Worm (Caenorhabditis elegans): ENCODE measurements around the gene T07A5.1.

T07A5.1 gene

ce11 chrIII:10300078-10300477 lies 5.9 kb downstream of the T07A5.1 start, which contains the start of gene vglu-3:
TSS of gene vglu-3 (plus strand) at chrIII:10300378.
- no peak for TF ChIP-seq unc-62 (GFP tag; optimal IDR thresholded peaks at IDR 0.05)
- no peak for TF ChIP-seq unc-120 (tag; optimal IDR thresholded peaks at IDR 0.05; ENCODE audit: poor library complexity, severe bottlenecking)
- no peak for TF ChIP-seq bed-3 (GFP tag; optimal IDR thresholded peaks at IDR 0.05)
- no peak for TF ChIP-seq blmp-1 (tag; optimal IDR thresholded peaks at IDR 0.05)
- no peak for TF ChIP-seq ham-2 (GFP tag; optimal IDR thresholded peaks at IDR 0.05)
- no peak for TF ChIP-seq snpc-4 (tag; optimal IDR thresholded peaks at IDR 0.05)
- no peak for TF ChIP-seq sptf-1 (tag; optimal IDR thresholded peaks at IDR 0.05)
- no peak for TF ChIP-seq unc-39 (tag; optimal IDR thresholded peaks at IDR 0.05)

ce11 chrIII:10296904-10297303 lies 9.1 kb downstream of the T07A5.1 start:
- TF ChIP-seq elt-1 (tag; optimal IDR thresholded peaks at IDR 0.05; ENCODE audit: borderline replicate concordance, insufficient read depth) (no peak), mls-2 (tag; optimal IDR thresholded peaks at IDR 0.05) (no peak), drap-1 (GFP tag; optimal IDR thresholded peaks at IDR 0.05) (no peak), nhr-28 (tag; optimal IDR thresholded peaks at IDR 0.05) (no peak), pha-4 (tag; optimal IDR thresholded peaks at IDR 0.05) (no peak)

- TF ChIP-seq ham-2 (GFP tag; optimal IDR thresholded peaks at IDR 0.05) (no peak), nhr-237 (tag; optimal IDR thresholded peaks at IDR 0.05) (no peak), sptf-1 (tag; optimal IDR thresholded peaks at IDR 0.05) (no peak), unc-39 (tag; optimal IDR thresholded peaks at IDR 0.05) (no peak), nhr-76 (tag; optimal IDR thresholded peaks at IDR 0.05) (no peak)
Measured at ce11 chrIII:10294837-10295236, 11.2 kb downstream of the T07A5.1 start, which contains the start of gene vglu-2. TSS of gene vglu-2 (plus strand) at chrIII:10295137.

- TF ChIP-seq drap-1 (GFP tag; optimal IDR thresholded peaks at IDR 0.05) = no peak
- no peak for TF ChIP-seq elt-1 (tag; optimal IDR thresholded peaks at IDR 0.05; ENCODE audit: borderline replicate concordance, insufficient read depth)
- no peak for TF ChIP-seq nhr-76 (tag; optimal IDR thresholded peaks at IDR 0.05)
- TF ChIP-seq ztf-11 (tag; optimal IDR thresholded peaks at IDR 0.05) = no peak
- no peak for TF ChIP-seq ceh-43 (GFP tag; optimal IDR thresholded peaks at IDR 0.05)
- no peak for TF ChIP-seq mls-2 (tag; optimal IDR thresholded peaks at IDR 0.05)
- TF ChIP-seq unc-62 (GFP tag; optimal IDR thresholded peaks at IDR 0.05) = no peak
Measured at ce11 chrIII:10293946-10294345, 12.1 kb downstream of the T07A5.1 start.

ce11 chrIII:10293362-10293761 lies 12.6 kb downstream of the T07A5.1 start:
- TF ChIP-seq elt-3 (tag; optimal IDR thresholded peaks at IDR 0.05) = no peak
- no peak for TF ChIP-seq nhr-2 (tag; optimal IDR thresholded peaks at IDR 0.05)
- TF ChIP-seq zip-8 (tag; optimal IDR thresholded peaks at IDR 0.05) = no peak
- no peak for TF ChIP-seq nhr-237 (tag; optimal IDR thresholded peaks at IDR 0.05)
- no peak for TF ChIP-seq ceh-39 (tag; optimal IDR thresholded peaks at IDR 0.05)
- TF ChIP-seq unc-120 (tag; optimal IDR thresholded peaks at IDR 0.05; ENCODE audit: poor library complexity, severe bottlenecking) = no peak
- TF ChIP-seq snpc-4 (tag; optimal IDR thresholded peaks at IDR 0.05) = no peak
- TF ChIP-seq M03D4.4 (tag; optimal IDR thresholded peaks at IDR 0.05) = no peak
- no peak for TF ChIP-seq nhr-76 (tag; optimal IDR thresholded peaks at IDR 0.05)
- no peak for TF ChIP-seq elt-1 (tag; optimal IDR thresholded peaks at IDR 0.05; ENCODE audit: borderline replicate concordance, insufficient read depth)
- no peak for TF ChIP-seq flh-1 (GFP tag; optimal IDR thresholded peaks at IDR 0.05)

- TF ChIP-seq ceh-83 (GFP tag; optimal IDR thresholded peaks at IDR 0.05) (no peak), lin-32 (GFP tag; optimal IDR thresholded peaks at IDR 0.05) (no peak), nhr-2 (tag; optimal IDR thresholded peaks at IDR 0.05) (no peak), blmp-1 (tag; optimal IDR thresholded peaks at IDR 0.05) (no peak)
Measured at ce11 chrIII:10290541-10290940, 15.5 kb downstream of the T07A5.1 start.

- no peak for TF ChIP-seq bed-3 (GFP tag; optimal IDR thresholded peaks at IDR 0.05)
- no peak for TF ChIP-seq unc-39 (tag; optimal IDR thresholded peaks at IDR 0.05)
- TF ChIP-seq lsy-2 (tag; optimal IDR thresholded peaks at IDR 0.05) = no peak
- no peak for TF ChIP-seq ceh-43 (GFP tag; optimal IDR thresholded peaks at IDR 0.05)
- no peak for TF ChIP-seq elt-3 (tag; optimal IDR thresholded peaks at IDR 0.05)
- TF ChIP-seq ham-2 (GFP tag; optimal IDR thresholded peaks at IDR 0.05) = no peak
- TF ChIP-seq mep-1 (tag; optimal IDR thresholded peaks at IDR 0.05) = no peak
- no peak for TF ChIP-seq cnd-1 (tag; optimal IDR thresholded peaks at IDR 0.05)
- TF ChIP-seq nhr-12 (tag; optimal IDR thresholded peaks at IDR 0.05) = no peak
- TF ChIP-seq nhr-76 (tag; optimal IDR thresholded peaks at IDR 0.05) = no peak
- TF ChIP-seq mls-2 (tag; optimal IDR thresholded peaks at IDR 0.05) = no peak
- TF ChIP-seq drap-1 (GFP tag; optimal IDR thresholded peaks at IDR 0.05) = no peak
Measured at ce11 chrIII:10289790-10290189, 16.2 kb downstream of the T07A5.1 start.
